Worm (Caenorhabditis elegans): ENCODE results near the gene elli-1.

DNA sequence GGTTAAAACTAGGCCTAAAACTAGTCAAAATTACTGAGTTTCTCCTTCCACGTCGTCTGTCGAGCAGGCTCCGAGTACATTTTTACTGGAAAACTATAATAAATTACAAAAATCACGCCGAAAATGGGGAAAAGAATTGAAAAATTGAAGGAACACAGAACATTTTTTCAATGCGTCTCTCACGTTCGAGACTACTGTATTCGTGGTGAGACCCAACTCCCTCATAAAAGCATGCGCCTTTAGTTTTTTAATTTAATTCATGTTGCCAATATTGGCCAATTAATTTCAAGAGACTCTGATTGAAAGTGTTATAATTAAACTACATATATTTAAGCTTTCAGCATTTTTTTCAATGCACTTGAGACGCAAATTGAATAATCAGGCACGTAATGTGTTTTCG, 481 bp downstream of the elli-1 start:
- TF ChIP-seq ama-1 (optimal IDR thresholded peaks at IDR 0.05) (no peak), ama-1 (GFP tag; optimal IDR thresholded peaks at IDR 0.05) (no peak), snpc-4 (GFP tag; optimal IDR thresholded peaks at IDR 0.05) (no peak), snpc-4 (tag; optimal IDR thresholded peaks at IDR 0.05) (no peak), nfya-1 (tag; optimal IDR thresholded peaks at IDR 0.05; ENCODE audit: borderline replicate concordance, insufficient read depth) (no peak), ceh-40 (GFP tag; IDR thresholded peaks at IDR 0.05) (no peak), ztf-6 (GFP tag; IDR thresholded peaks at IDR 0.05) (no peak), ZK185.1 (tag; optimal IDR thresholded peaks at IDR 0.05; ENCODE audit: poor library complexity, severe bottlenecking) (no peak), him-1 (tag; optimal IDR thresholded peaks at IDR 0.05) (no peak), Y79H2A.3 (GFP tag; conservative IDR thresholded peaks at IDR 0.05) (no peak)

Data from whole organism, young adult.